Worm (Caenorhabditis elegans) whole organism, L4/young adult: ENCODE results near the gene snb-1.

Experiments used
- W03F9.2 ChIP-seq: fragments of 150-350 bp; optimal IDR thresholded peaks from 2 replicates; lab custom pipeline; 2014; ENCODE audit warnings: missing biosample characterization, missing genetic modification characterization
- him-1 ChIP-seq: sonication (generic microtip); optimal IDR thresholded peaks from 2 replicates; lab custom pipeline; 2016; ENCODE audit warnings: missing genotype, missing genetic modification reagents, missing genetic modification characterization, missing compliant biosample characterization

DNA sequence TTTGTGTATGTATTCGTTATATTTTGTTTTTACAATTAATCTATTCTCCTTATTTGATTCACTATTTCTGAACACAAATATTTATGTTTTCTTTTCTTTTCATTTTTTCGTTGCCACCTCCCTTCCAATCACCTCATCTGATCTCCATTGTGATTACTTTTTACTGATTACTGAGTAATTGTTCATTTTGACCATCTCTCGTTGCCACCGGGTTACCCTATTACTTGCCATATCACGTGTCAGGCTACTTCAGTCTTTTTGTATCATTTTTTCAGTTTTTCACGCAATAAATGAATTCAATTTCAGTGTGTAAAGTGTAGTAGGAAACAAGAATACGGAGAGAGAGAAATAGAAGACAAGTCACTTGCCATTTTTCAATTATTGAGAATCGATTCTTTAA lies 4.2 kb downstream of the snb-1 start, which contains the start of gene T10H9.8:
- TF ChIP-seq W03F9.2 (tag; lab: Kevin White, UChicago), result no peak
- TF ChIP-seq him-1 (tag; lab: Kevin White, UChicago), result no peak
